Worm (Caenorhabditis elegans) whole organism, L3 larva: Measurements from ENCODE around the gene lin-42.

Experiments
- ZK546.5 ChIP-seq: sonication (generic microtip); optimal IDR thresholded peaks from 2 replicates; lab custom pipeline; 2017; ENCODE audit warnings: missing biosample characterization, missing genetic modification characterization
- ama-1 ChIP-seq: fragments of 150-350 bp; optimal IDR thresholded peaks from 2 replicates; lab custom pipeline; 2018
- daf-12 ChIP-seq: fragments of 150-350 bp; optimal IDR thresholded peaks from 2 replicates; lab custom pipeline; 2014; ENCODE audit warnings: missing biosample characterization, missing genetic modification reagents, missing genetic modification characterization
- egl-27 ChIP-seq: sonication (generic microtip); optimal IDR thresholded peaks from 4 replicates; lab custom pipeline; 2017; ENCODE audit warnings: missing biosample characterization, missing genetic modification reagents, missing genetic modification characterization
- elt-3 ChIP-seq, 3 experiments: fragments of 150-350 bp in 1 of 3; sonication (generic microtip) in 2 of 3; optimal IDR thresholded peaks; 2 replicates in 2 of 3; 4 replicates in 1 of 3; lab custom pipeline; 2014 to 2017; ENCODE audit warnings: missing biosample characterization in 3 of 3, missing genetic modification characterization in 3 of 3
- nhr-11 ChIP-seq: fragments of 150-350 bp; optimal IDR thresholded peaks from 2 replicates; lab custom pipeline; 2014; ENCODE audit warnings: missing biosample characterization, missing genetic modification characterization
- nhr-12 ChIP-seq: fragments of 150-350 bp; optimal IDR thresholded peaks from 2 replicates; lab custom pipeline; 2014; ENCODE audit warnings: missing biosample characterization, missing genetic modification characterization
- nhr-25 ChIP-seq: sonication (generic microtip); optimal IDR thresholded peaks from 2 replicates; lab custom pipeline; 2017; ENCODE audit warnings: missing biosample characterization, missing genetic modification characterization
- nhr-28 ChIP-seq: fragments of 150-350 bp; optimal IDR thresholded peaks from 2 replicates; lab custom pipeline; 2014; ENCODE audit warnings: missing biosample characterization, missing genetic modification characterization
- ztf-11 ChIP-seq: fragments of 150-350 bp; optimal IDR thresholded peaks from 2 replicates; lab custom pipeline; 2014; ENCODE audit warnings: missing biosample characterization, missing genetic modification characterization

DNA sequence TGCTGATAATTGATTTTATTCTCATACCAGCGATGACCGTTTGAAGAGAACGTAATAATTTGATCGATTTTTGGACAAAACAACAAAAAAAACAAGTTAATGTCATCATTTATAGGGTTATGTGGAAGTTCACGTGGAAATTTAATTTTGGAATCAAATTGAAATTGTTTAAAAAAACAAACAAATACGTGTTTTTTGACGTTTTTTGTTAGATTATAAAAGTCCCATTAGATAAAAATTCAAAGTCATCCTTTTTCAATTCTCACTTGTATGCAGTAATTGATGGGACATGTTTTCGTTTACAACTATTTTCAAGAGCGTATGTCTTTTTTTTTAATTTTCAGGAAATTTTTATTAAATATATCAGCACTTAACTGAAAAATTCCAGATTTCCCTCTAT is 33.4 kb upstream of the lin-42 start, which contains the start of the genes Y57G7A.6 and Y57G7A.3:
- no peak for TF ChIP-seq ZK546.5 (tag; lab: Kevin White, UChicago)
- TF ChIP-seq nhr-11 = no peak
- no peak for TF ChIP-seq daf-12 (tag; lab: Kevin White, UChicago)
- TF ChIP-seq nhr-28 = no peak
- no peak for TF ChIP-seq nhr-12 (tag; lab: Kevin White, UChicago)
- TF ChIP-seq ztf-11 (tag; lab: Kevin White, UChicago) = no peak
- no peak for TF ChIP-seq egl-27 (tag; lab: Kevin White, UChicago)
- no peak for TF ChIP-seq ama-1
- TF ChIP-seq nhr-25 = no peak
- TF ChIP-seq elt-3 (tag; optimal IDR thresholded peaks at IDR 0.05; lab: Kevin White, UChicago) = no peak
